Worm (Caenorhabditis elegans) whole organism, young adult: Measurements from ENCODE around the gene col-85.

ENCODE experiments used
- B0019.2 ChIP-seq: fragments of 200-800 bp; sonication (Bioruptor generic); conservative IDR thresholded peaks from 2 replicates; pipeline ENCODE4 v1.3.6; 2022; ENCODE audit warnings: missing genetic modification reagents, missing genetic modification characterization, missing compliant biosample characterization
- B0035.1 ChIP-seq: sonication (generic microtip); optimal IDR thresholded peaks from 2 replicates; lab custom pipeline; 2016; ENCODE audit warnings: missing genetic modification characterization, mild to moderate bottlenecking, missing compliant biosample characterization, missing genotype, missing genetic modification reagents
- D2030.7 ChIP-seq: fragments of 200-800 bp; sonication (Bioruptor generic); IDR thresholded peaks from 2 replicates; pipeline ENCODE4 v1.3.6; 2022; ENCODE audit warnings: missing genetic modification reagents, missing genetic modification characterization, missing compliant biosample characterization
- F49E8.2 ChIP-seq: sonication (generic microtip); optimal IDR thresholded peaks from 3 replicates; lab custom pipeline; 2017; ENCODE audit warnings: missing genetic modification characterization, mild to moderate bottlenecking, missing compliant biosample characterization, antibody characterized with exemption, moderate library complexity; ENCODE audit not compliant: insufficient read depth
- K11D2.4 ChIP-seq: fragments of 200-800 bp; sonication (Bioruptor generic); IDR thresholded peaks from 2 replicates; pipeline ENCODE4 v1.3.6; 2022; ENCODE audit warnings: missing genetic modification reagents, missing genetic modification characterization, missing compliant biosample characterization
- K12H6.12 ChIP-seq: fragments of 200-800 bp; sonication (Bioruptor generic); optimal IDR thresholded peaks from 2 replicates; lab custom pipeline; 2018; ENCODE audit warnings: mild to moderate bottlenecking, missing genetic modification characterization, missing compliant biosample characterization
- T26A5.8 ChIP-seq: sonication (generic microtip); optimal IDR thresholded peaks from 2 replicates; lab custom pipeline; 2016; ENCODE audit warnings: missing genetic modification characterization, missing compliant biosample characterization
- Y67H2A.10 ChIP-seq: fragments of 200-800 bp; sonication (Bioruptor generic); conservative IDR thresholded peaks from 2 replicates; pipeline ENCODE4 v1.3.6; 2022; ENCODE audit warnings: missing genetic modification reagents, missing genetic modification characterization, missing compliant biosample characterization
- Y79H2A.3 ChIP-seq: fragments of 200-800 bp; sonication (Bioruptor generic); conservative IDR thresholded peaks from 2 replicates; pipeline ENCODE4 v1.3.6; 2022; ENCODE audit warnings: missing genetic modification reagents, missing genetic modification characterization, missing compliant biosample characterization
- Y95B8A.8 ChIP-seq: fragments of 200-800 bp; sonication (Bioruptor generic); IDR thresholded peaks from 2 replicates; pipeline ENCODE4 v1.3.6; 2022; ENCODE audit warnings: missing genetic modification reagents, missing genetic modification characterization, missing compliant biosample characterization
- ZK185.1 ChIP-seq: sonication (generic microtip); optimal IDR thresholded peaks from 2 replicates; lab custom pipeline; 2016; ENCODE audit warnings: mild to moderate bottlenecking, missing genetic modification characterization, missing compliant biosample characterization; ENCODE audit not compliant: poor library complexity, severe bottlenecking
- akir-1 ChIP-seq: fragments of 200-800 bp; sonication (Bioruptor generic); optimal IDR thresholded peaks from 2 replicates; lab custom pipeline; 2018; ENCODE audit warnings: mild to moderate bottlenecking, missing genetic modification characterization, moderate library complexity, missing compliant biosample characterization
- atf-7 ChIP-seq: sonication (generic microtip); optimal IDR thresholded peaks from 2 replicates; lab custom pipeline; 2017; ENCODE audit warnings: mild to moderate bottlenecking, missing genetic modification characterization, missing compliant biosample characterization
- athp-1 ChIP-seq: sonication (generic microtip); optimal IDR thresholded peaks from 2 replicates; lab custom pipeline; 2017; ENCODE audit warnings: mild to moderate bottlenecking, missing genetic modification characterization, missing compliant biosample characterization
- attf-6 ChIP-seq: fragments of 200-800 bp; sonication (Bioruptor generic); IDR thresholded peaks from 2 replicates; pipeline ENCODE4 v1.3.6; 2022; ENCODE audit warnings: missing genetic modification reagents, missing genetic modification characterization, missing compliant biosample characterization
- ceh-100 ChIP-seq: fragments of 200-800 bp; sonication (Bioruptor generic); IDR thresholded peaks from 2 replicates; pipeline ENCODE4 v1.3.6; 2022; ENCODE audit warnings: missing genetic modification reagents, missing genetic modification characterization, missing compliant biosample characterization
- ceh-40 ChIP-seq: fragments of 200-800 bp; sonication (Bioruptor generic); IDR thresholded peaks from 2 replicates; pipeline ENCODE4 v1.3.6; 2022; ENCODE audit warnings: missing genetic modification characterization, missing compliant biosample characterization
- chd-7 ChIP-seq: sonication (generic microtip); optimal IDR thresholded peaks from 2 replicates; lab custom pipeline; 2016; ENCODE audit warnings: mild to moderate bottlenecking, missing genetic modification characterization, moderate library complexity, missing compliant biosample characterization
- die-1 ChIP-seq: sonication (generic microtip); optimal IDR thresholded peaks from 2 replicates; lab custom pipeline; 2016; ENCODE audit warnings: missing genotype, mild to moderate bottlenecking, missing genetic modification characterization, missing compliant biosample characterization
- dox-1 ChIP-seq: fragments of 200-800 bp; sonication (Bioruptor generic); IDR thresholded peaks from 2 replicates; pipeline ENCODE4 v1.3.6; 2022; ENCODE audit warnings: missing genetic modification reagents, missing genetic modification characterization, missing compliant biosample characterization
- egl-44 ChIP-seq: fragments of 200-800 bp; sonication (Bioruptor generic); IDR thresholded peaks from 2 replicates; pipeline ENCODE4 v1.3.6; 2022; ENCODE audit warnings: missing genetic modification reagents, missing genetic modification characterization, missing compliant biosample characterization
- egrh-3 ChIP-seq: fragments of 200-800 bp; sonication (Bioruptor generic); IDR thresholded peaks from 2 replicates; pipeline ENCODE4 v1.3.6; 2022; ENCODE audit warnings: missing genetic modification reagents, missing genetic modification characterization, missing compliant biosample characterization
- hmg-1.2 ChIP-seq: fragments of 200-800 bp; sonication (Bioruptor generic); IDR thresholded peaks from 2 replicates; pipeline ENCODE4 v1.3.6; 2022; ENCODE audit warnings: missing genetic modification reagents, missing genetic modification characterization, missing compliant biosample characterization
- hsf-1 ChIP-seq: fragments of 200-800 bp; sonication (Bioruptor generic); IDR thresholded peaks from 2 replicates; pipeline ENCODE4 v1.3.6; 2022; ENCODE audit warnings: missing genetic modification reagents, missing genetic modification characterization, missing compliant biosample characterization
- let-526 ChIP-seq: fragments of 200-800 bp; sonication (Bioruptor generic); IDR thresholded peaks from 2 replicates; pipeline ENCODE4 v1.3.6; 2022; ENCODE audit warnings: missing genetic modification reagents, missing genetic modification characterization, missing compliant biosample characterization
- let-607 ChIP-seq, 2 experiments: fragments of 200-800 bp in 1 of 2; sonication (Bioruptor generic) in 1 of 2; sonication (generic microtip) in 1 of 2; optimal IDR thresholded peaks; 2 replicates each; lab custom pipeline; 2016 to 2018; ENCODE audit warnings: mild to moderate bottlenecking in 2 of 2, missing compliant biosample characterization in 2 of 2, missing genetic modification characterization in 2 of 2, moderate library complexity in 2 of 2, missing genotype in 1 of 2
- lin-26 ChIP-seq: fragments of 200-800 bp; sonication (Bioruptor generic); IDR thresholded peaks from 2 replicates; pipeline ENCODE4 v1.3.6; 2022; ENCODE audit warnings: missing genetic modification reagents, missing genetic modification characterization, missing compliant biosample characterization
- lsl-1 ChIP-seq: fragments of 200-800 bp; sonication (Bioruptor generic); optimal IDR thresholded peaks from 2 replicates; lab custom pipeline; 2018; ENCODE audit warnings: mild to moderate bottlenecking, missing genetic modification characterization, moderate library complexity, missing compliant biosample characterization
- lsy-27 ChIP-seq: sonication (generic microtip); optimal IDR thresholded peaks from 2 replicates; lab custom pipeline; 2017; ENCODE audit warnings: missing genetic modification characterization, mild to moderate bottlenecking, missing compliant biosample characterization, antibody characterized with exemption, missing genotype, borderline replicate concordance; ENCODE audit not compliant: insufficient read depth
- madf-10 ChIP-seq: sonication (generic microtip); optimal IDR thresholded peaks from 2 replicates; lab custom pipeline; 2016; ENCODE audit warnings: mild to moderate bottlenecking, missing genetic modification characterization, missing compliant biosample characterization
- mcd-1 ChIP-seq: fragments of 200-800 bp; sonication (Bioruptor generic); IDR thresholded peaks from 2 replicates; pipeline ENCODE4 v1.3.6; 2022; ENCODE audit warnings: missing genetic modification reagents, missing genetic modification characterization, missing compliant biosample characterization
- mes-4 ChIP-seq: sonication (generic microtip); optimal IDR thresholded peaks from 2 replicates; lab custom pipeline; 2016; ENCODE audit warnings: missing genotype, missing genetic modification characterization, missing compliant biosample characterization
- mxl-1 ChIP-seq: sonication (generic microtip); optimal IDR thresholded peaks from 2 replicates; lab custom pipeline; 2016; ENCODE audit warnings: missing genetic modification characterization, missing compliant biosample characterization
- nhr-179 ChIP-seq: sonication (generic microtip); optimal IDR thresholded peaks from 2 replicates; lab custom pipeline; 2016; ENCODE audit warnings: mild to moderate bottlenecking, missing genetic modification characterization, missing compliant biosample characterization
- nhr-80 ChIP-seq: sonication (generic microtip); optimal IDR thresholded peaks from 2 replicates; lab custom pipeline; 2016; ENCODE audit warnings: missing genetic modification characterization, missing compliant biosample characterization
- nhr-90 ChIP-seq: sonication (generic microtip); optimal IDR thresholded peaks from 2 replicates; lab custom pipeline; 2016; ENCODE audit warnings: missing genotype, mild to moderate bottlenecking, missing genetic modification characterization, missing compliant biosample characterization
- pbrm-1 ChIP-seq: fragments of 200-800 bp; sonication (Bioruptor generic); IDR thresholded peaks from 2 replicates; pipeline ENCODE4 v1.3.6; 2022; ENCODE audit warnings: missing genetic modification reagents, missing genetic modification characterization, missing compliant biosample characterization
- snpc-3.4 ChIP-seq: sonication (generic microtip); optimal IDR thresholded peaks from 2 replicates; lab custom pipeline; 2017; ENCODE audit warnings: missing genetic modification characterization, mild to moderate bottlenecking, missing compliant biosample characterization, antibody characterized with exemption, moderate library complexity, missing genotype, missing genetic modification reagents
- snpc-4 ChIP-seq, 5 experiments: fragments of 150-350 bp in 1 of 5; sonication (generic microtip) in 4 of 5; optimal IDR thresholded peaks; 2 replicates each; lab custom pipeline; 2014 to 2018; ENCODE audit warnings: missing genetic modification characterization in 5 of 5, missing biosample characterization in 3 of 5, antibody characterized with exemption in 2 of 5, mild to moderate bottlenecking in 2 of 5, missing compliant biosample characterization in 2 of 5, missing genotype in 2 of 5, moderate library complexity in 2 of 5, missing genetic modification reagents in 1 of 5
- tbp1 ChIP-seq: fragments of 200-800 bp; sonication (Bioruptor generic); optimal IDR thresholded peaks from 2 replicates; lab custom pipeline; 2018; ENCODE audit warnings: mild to moderate bottlenecking, missing genetic modification characterization, missing compliant biosample characterization
- xnd-1 ChIP-seq: sonication (generic microtip); optimal IDR thresholded peaks from 2 replicates; lab custom pipeline; 2016; ENCODE audit warnings: missing genotype, missing genetic modification reagents, missing genetic modification characterization, missing compliant biosample characterization
- zfh-2 ChIP-seq: fragments of 200-800 bp; sonication (Bioruptor generic); conservative IDR thresholded peaks from 2 replicates; pipeline ENCODE4 v1.3.6; 2022; ENCODE audit warnings: missing genetic modification reagents, missing genetic modification characterization, missing compliant biosample characterization
- zim-3 ChIP-seq: sonication (generic microtip); optimal IDR thresholded peaks from 2 replicates; lab custom pipeline; 2017; ENCODE audit warnings: mild to moderate bottlenecking, missing genetic modification characterization, moderate library complexity, missing compliant biosample characterization
- ztf-26 ChIP-seq: sonication (generic microtip); optimal IDR thresholded peaks from 2 replicates; lab custom pipeline; 2017; ENCODE audit warnings: missing genetic modification characterization, missing compliant biosample characterization

Gene col-85

DNA sequence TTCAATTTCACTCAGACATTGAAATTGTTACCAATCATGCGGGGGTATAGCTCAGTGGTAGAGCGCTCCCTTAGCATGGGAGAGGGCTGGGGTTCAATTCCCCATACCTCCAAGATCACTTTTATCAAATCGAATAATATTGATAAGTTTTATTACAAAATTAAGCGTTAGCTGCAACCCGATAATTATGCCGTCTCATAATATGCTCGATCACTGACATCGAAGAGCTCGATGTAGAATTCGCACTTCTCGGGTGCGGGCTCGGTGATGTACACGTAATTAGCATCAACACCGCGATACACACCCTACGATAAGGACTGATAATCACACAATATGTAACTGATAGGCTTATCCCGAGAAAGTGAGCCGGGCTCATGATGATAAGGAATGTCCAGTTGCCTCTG is 47.7 kb upstream of the col-85 start (continued):
- no peak for TF ChIP-seq akir-1 (GFP tag; lab: Kevin White, UChicago)
- peak; percentile 11 for TF ChIP-seq F49E8.2

DNA sequence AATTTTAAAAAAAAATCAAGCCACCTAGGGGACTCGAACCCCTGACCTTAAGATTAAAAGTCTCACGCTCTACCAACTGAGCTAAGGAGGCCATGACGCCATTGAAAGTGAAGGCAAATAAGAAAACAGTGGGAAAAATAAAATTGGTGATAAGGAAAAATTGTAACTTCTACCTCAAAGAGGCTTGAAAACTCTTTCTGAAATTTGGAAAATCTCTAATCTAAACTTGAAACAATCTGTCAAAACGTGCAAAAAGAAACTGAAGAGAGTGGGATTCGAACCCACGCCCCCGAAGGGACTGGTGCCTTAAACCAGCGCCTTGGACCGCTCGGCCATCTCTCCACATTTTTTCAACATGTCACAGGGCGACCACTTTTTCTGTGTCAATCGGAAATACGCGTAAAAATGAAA is 46.8 kb upstream of the col-85 start:
- TF ChIP-seq K11D2.4 (GFP tag; lab: Robert Waterston, UW) (0 out of 2 replicates have a peak, but pooled peaks have one; percentile 11), ztf-26 (peak; percentile 40), ceh-100 (GFP tag; lab: Robert Waterston, UW) (peak; percentile 56; the same call in 1 of the 2 replicates), Y67H2A.10 (GFP tag; lab: Robert Waterston, UW) (0 out of 2 replicates have a peak, but pooled peaks have one; percentile 10), dox-1 (GFP tag; lab: Robert Waterston, UW) (peak; percentile 80), snpc-4 (GFP tag; optimal IDR thresholded peaks at IDR 0.05; lab: Kevin White, UChicago) (peak; percentile 75), snpc-4 (tag; optimal IDR thresholded peaks at IDR 0.05; lab: Kevin White, UChicago) (peak in 3 of 4 experiments; percentile 44 to 72 (median 70)), tbp1 (GFP tag; lab: Kevin White, UChicago) (peak; percentile 91), lsl-1 (GFP tag; lab: Kevin White, UChicago) (peak; percentile 48), pbrm-1 (GFP tag; lab: Robert Waterston, UW) (peak; percentile 49; the same call in 1 of the 2 replicates), egrh-3 (GFP tag; lab: Robert Waterston, UW) (peak; percentile 58), T26A5.8 (peak; percentile 30), hsf-1 (0 out of 2 replicates have a peak, but pooled peaks have one; percentile 14), snpc-3.4 (tag; lab: Kevin White, UChicago) (peak; percentile 67), madf-10 (peak; percentile 39), lsy-27 (tag; lab: Kevin White, UChicago) (peak; percentile 32), K12H6.12 (tag; lab: Kevin White, UChicago) (peak; percentile 9), let-526 (0 out of 2 replicates have a peak, but pooled peaks have one; percentile 59), mcd-1 (GFP tag; lab: Robert Waterston, UW) (peak; percentile 50; the same call in 1 of the 2 replicates), Y95B8A.8 (0 out of 2 replicates have a peak, but pooled peaks have one; percentile 42), B0019.2 (GFP tag; lab: Robert Waterston, UW) (0 out of 2 replicates have a peak, but pooled peaks have one; percentile 26), lin-26 (peak; percentile 90), egl-44 (GFP tag; lab: Robert Waterston, UW) (0 out of 2 replicates have a peak, but pooled peaks have one; percentile 64), zim-3 (peak; percentile 73), D2030.7 (GFP tag; lab: Robert Waterston, UW) (peak; percentile 80), mes-4 (tag; lab: Kevin White, UChicago) (peak; percentile 55), nhr-179 (tag; lab: Kevin White, UChicago) (peak; percentile 51), attf-6 (GFP tag; lab: Robert Waterston, UW) (0 out of 2 replicates have a peak, but pooled peaks have one; percentile 54), atf-7 (peak; percentile 66), xnd-1 (tag; lab: Kevin White, UChicago) (peak; percentile 3), die-1 (peak; percentile 84), athp-1 (peak; percentile 27), F49E8.2 (peak; percentile 61), mxl-1 (tag; lab: Kevin White, UChicago) (peak; percentile 65), hmg-1.2 (GFP tag; lab: Robert Waterston, UW) (peak; percentile 62; the same call in 1 of the 2 replicates), nhr-80 (tag; lab: Kevin White, UChicago) (peak; percentile 52), let-607 (tag; optimal IDR thresholded peaks at IDR 0.05; lab: Kevin White, UChicago) (peak; percentile 32 to 38), B0035.1 (tag; lab: Kevin White, UChicago) (peak; percentile 51), ZK185.1 (tag; lab: Kevin White, UChicago) (peak; percentile 77), zfh-2 (GFP tag; lab: Robert Waterston, UW) (0 out of 2 replicates have a peak, but pooled peaks have one; percentile 9), nhr-90 (tag; lab: Kevin White, UChicago) (peak; percentile 88), chd-7 (peak; percentile 77), Y79H2A.3 (GFP tag; lab: Robert Waterston, UW) (0 out of 2 replicates have a peak, but pooled peaks have one; percentile 53), ceh-40 (GFP tag; lab: Robert Waterston, UW) (0 out of 2 replicates have a peak, but pooled peaks have one; percentile 40)
